Worm (Caenorhabditis elegans) whole organism, young adult: ENCODE results near the gene fbxa-72.

Experiments
- B0019.2 ChIP-seq: fragments of 200-800 bp; sonication (Bioruptor generic); conservative IDR thresholded peaks from 2 replicates; pipeline ENCODE4 v1.3.6; 2022; ENCODE audit warnings: missing genetic modification reagents, missing genetic modification characterization, missing compliant biosample characterization
- B0035.1 ChIP-seq: sonication (generic microtip); optimal IDR thresholded peaks from 2 replicates; lab custom pipeline; 2016; ENCODE audit warnings: missing genetic modification characterization, mild to moderate bottlenecking, missing compliant biosample characterization, missing genotype, missing genetic modification reagents
- C17E4.6 ChIP-seq: fragments of 200-800 bp; sonication (Bioruptor generic); IDR thresholded peaks from 2 replicates; pipeline ENCODE4 v1.3.6; 2022; ENCODE audit warnings: missing genetic modification reagents, missing genetic modification characterization, missing compliant biosample characterization
- D2030.7 ChIP-seq: fragments of 200-800 bp; sonication (Bioruptor generic); IDR thresholded peaks from 2 replicates; pipeline ENCODE4 v1.3.6; 2022; ENCODE audit warnings: missing genetic modification reagents, missing genetic modification characterization, missing compliant biosample characterization
- F10E7.11 ChIP-seq: sonication (generic microtip); optimal IDR thresholded peaks from 2 replicates; lab custom pipeline; 2017; ENCODE audit warnings: mild to moderate bottlenecking, missing genetic modification characterization, moderate library complexity, missing compliant biosample characterization
- F23B12.7 ChIP-seq: sonication (generic microtip); optimal IDR thresholded peaks from 2 replicates; lab custom pipeline; 2017; ENCODE audit warnings: missing genetic modification characterization, mild to moderate bottlenecking, missing compliant biosample characterization, antibody characterized with exemption, moderate library complexity; ENCODE audit not compliant: insufficient read depth
- F57C9.4 ChIP-seq: sonication (generic microtip); optimal IDR thresholded peaks from 2 replicates; lab custom pipeline; 2017; ENCODE audit warnings: mild to moderate bottlenecking, missing genetic modification characterization, missing compliant biosample characterization
- T26A5.8 ChIP-seq: sonication (generic microtip); optimal IDR thresholded peaks from 2 replicates; lab custom pipeline; 2016; ENCODE audit warnings: missing genetic modification characterization, missing compliant biosample characterization
- Y79H2A.3 ChIP-seq: fragments of 200-800 bp; sonication (Bioruptor generic); conservative IDR thresholded peaks from 2 replicates; pipeline ENCODE4 v1.3.6; 2022; ENCODE audit warnings: missing genetic modification reagents, missing genetic modification characterization, missing compliant biosample characterization
- Y95B8A.8 ChIP-seq: fragments of 200-800 bp; sonication (Bioruptor generic); IDR thresholded peaks from 2 replicates; pipeline ENCODE4 v1.3.6; 2022; ENCODE audit warnings: missing genetic modification reagents, missing genetic modification characterization, missing compliant biosample characterization
- ZK185.1 ChIP-seq: sonication (generic microtip); optimal IDR thresholded peaks from 2 replicates; lab custom pipeline; 2016; ENCODE audit warnings: mild to moderate bottlenecking, missing genetic modification characterization, missing compliant biosample characterization; ENCODE audit not compliant: poor library complexity, severe bottlenecking
- attf-6 ChIP-seq: fragments of 200-800 bp; sonication (Bioruptor generic); IDR thresholded peaks from 2 replicates; pipeline ENCODE4 v1.3.6; 2022; ENCODE audit warnings: missing genetic modification reagents, missing genetic modification characterization, missing compliant biosample characterization
- cebp-1 ChIP-seq, 2 experiments: fragments of 200-800 bp in 1 of 2; sonication (Bioruptor generic) in 1 of 2; sonication (generic microtip) in 1 of 2; IDR thresholded peaks in 1 of 2; optimal IDR thresholded peaks in 1 of 2; 2 replicates each; pipeline versions ENCODE4 v1.3.6 to Lab custom; 2017 to 2022; ENCODE audit warnings: missing compliant biosample characterization in 2 of 2, missing genetic modification characterization in 2 of 2, mild to moderate bottlenecking in 1 of 2, missing genetic modification reagents in 1 of 2, moderate library complexity in 1 of 2
- ceh-58 ChIP-seq: fragments of 200-800 bp; sonication (Bioruptor generic); IDR thresholded peaks from 2 replicates; pipeline ENCODE4 v1.3.6; 2022; ENCODE audit warnings: missing genetic modification characterization, missing compliant biosample characterization
- dox-1 ChIP-seq: fragments of 200-800 bp; sonication (Bioruptor generic); IDR thresholded peaks from 2 replicates; pipeline ENCODE4 v1.3.6; 2022; ENCODE audit warnings: missing genetic modification reagents, missing genetic modification characterization, missing compliant biosample characterization
- dpl-1 ChIP-seq: fragments of 150-350 bp; optimal IDR thresholded peaks from 2 replicates; lab custom pipeline; 2014; ENCODE audit warnings: missing biosample characterization, missing genetic modification reagents, missing genetic modification characterization
- egl-44 ChIP-seq: fragments of 200-800 bp; sonication (Bioruptor generic); IDR thresholded peaks from 2 replicates; pipeline ENCODE4 v1.3.6; 2022; ENCODE audit warnings: missing genetic modification reagents, missing genetic modification characterization, missing compliant biosample characterization
- ets-4 ChIP-seq: fragments of 200-800 bp; sonication (Bioruptor generic); optimal IDR thresholded peaks from 2 replicates; lab custom pipeline; 2018; ENCODE audit warnings: mild to moderate bottlenecking, missing genetic modification characterization, missing compliant biosample characterization
- gei-17 ChIP-seq: fragments of 200-800 bp; sonication (Bioruptor generic); optimal IDR thresholded peaks from 2 replicates; lab custom pipeline; 2018; ENCODE audit warnings: mild to moderate bottlenecking, missing genetic modification characterization, missing compliant biosample characterization
- hlh-12 ChIP-seq: sonication (generic microtip); optimal IDR thresholded peaks from 2 replicates; lab custom pipeline; 2016; ENCODE audit warnings: missing genetic modification characterization, missing compliant biosample characterization
- hmg-1.2 ChIP-seq: fragments of 200-800 bp; sonication (Bioruptor generic); IDR thresholded peaks from 2 replicates; pipeline ENCODE4 v1.3.6; 2022; ENCODE audit warnings: missing genetic modification reagents, missing genetic modification characterization, missing compliant biosample characterization
- hrde-1 ChIP-seq: sonication (generic microtip); optimal IDR thresholded peaks from 2 replicates; lab custom pipeline; 2016; ENCODE audit warnings: missing genetic modification characterization, mild to moderate bottlenecking, missing compliant biosample characterization, moderate library complexity, missing genotype, missing genetic modification reagents, borderline replicate concordance
- lag-1 ChIP-seq: fragments of 200-800 bp; sonication (Bioruptor generic); IDR thresholded peaks from 2 replicates; pipeline ENCODE4 v1.3.6; 2022; ENCODE audit warnings: missing genetic modification reagents, missing genetic modification characterization, missing compliant biosample characterization
- let-526 ChIP-seq: fragments of 200-800 bp; sonication (Bioruptor generic); IDR thresholded peaks from 2 replicates; pipeline ENCODE4 v1.3.6; 2022; ENCODE audit warnings: missing genetic modification reagents, missing genetic modification characterization, missing compliant biosample characterization
- madf-10 ChIP-seq: sonication (generic microtip); optimal IDR thresholded peaks from 2 replicates; lab custom pipeline; 2016; ENCODE audit warnings: mild to moderate bottlenecking, missing genetic modification characterization, missing compliant biosample characterization
- madf-6 ChIP-seq: fragments of 200-800 bp; sonication (Bioruptor generic); IDR thresholded peaks from 2 replicates; pipeline ENCODE4 v1.3.6; 2022; ENCODE audit warnings: missing genetic modification reagents, missing genetic modification characterization, missing compliant biosample characterization
- madf-8 ChIP-seq: fragments of 200-800 bp; sonication (Bioruptor generic); conservative IDR thresholded peaks from 2 replicates; pipeline ENCODE4 v1.3.6; 2022; ENCODE audit warnings: missing genetic modification reagents, missing genetic modification characterization, missing compliant biosample characterization
- mxl-1 ChIP-seq: sonication (generic microtip); optimal IDR thresholded peaks from 2 replicates; lab custom pipeline; 2016; ENCODE audit warnings: missing genetic modification characterization, missing compliant biosample characterization
- nhr-90 ChIP-seq: sonication (generic microtip); optimal IDR thresholded peaks from 2 replicates; lab custom pipeline; 2016; ENCODE audit warnings: missing genotype, mild to moderate bottlenecking, missing genetic modification characterization, missing compliant biosample characterization
- rcor-1 ChIP-seq: fragments of 200-800 bp; sonication (Bioruptor generic); IDR thresholded peaks from 2 replicates; pipeline ENCODE4 v1.3.6; 2022; ENCODE audit warnings: missing genetic modification reagents, missing genetic modification characterization, missing compliant biosample characterization
- rec-8 ChIP-seq, 2 experiments: sonication (generic microtip); optimal IDR thresholded peaks; 2 replicates each; lab custom pipeline; 2016; ENCODE audit warnings: mild to moderate bottlenecking in 2 of 2, missing genetic modification characterization in 2 of 2, missing genetic modification reagents in 2 of 2, missing genotype in 2 of 2, missing biosample characterization in 1 of 2, missing compliant biosample characterization in 1 of 2, moderate library complexity in 1 of 2
- sdz-38 ChIP-seq: sonication (generic microtip); optimal IDR thresholded peaks from 2 replicates; lab custom pipeline; 2016; ENCODE audit warnings: missing genotype, missing genetic modification characterization, missing compliant biosample characterization
- snpc-4 ChIP-seq, 5 experiments: fragments of 150-350 bp in 1 of 5; sonication (generic microtip) in 4 of 5; optimal IDR thresholded peaks; 2 replicates each; lab custom pipeline; 2014 to 2018; ENCODE audit warnings: missing genetic modification characterization in 5 of 5, missing biosample characterization in 3 of 5, antibody characterized with exemption in 2 of 5, mild to moderate bottlenecking in 2 of 5, missing compliant biosample characterization in 2 of 5, missing genotype in 2 of 5, moderate library complexity in 2 of 5, missing genetic modification reagents in 1 of 5
- somi-1 ChIP-seq: fragments of 200-800 bp; sonication (Bioruptor generic); optimal IDR thresholded peaks from 2 replicates; lab custom pipeline; 2018; ENCODE audit warnings: mild to moderate bottlenecking, missing genetic modification characterization, missing compliant biosample characterization
- unc-130 ChIP-seq: sonication (generic microtip); optimal IDR thresholded peaks from 2 replicates; lab custom pipeline; 2016; ENCODE audit warnings: missing genetic modification reagents, missing genetic modification characterization, missing compliant biosample characterization
- xnd-1 ChIP-seq: sonication (generic microtip); optimal IDR thresholded peaks from 2 replicates; lab custom pipeline; 2016; ENCODE audit warnings: missing genotype, missing genetic modification reagents, missing genetic modification characterization, missing compliant biosample characterization
- zim-3 ChIP-seq: sonication (generic microtip); optimal IDR thresholded peaks from 2 replicates; lab custom pipeline; 2017; ENCODE audit warnings: mild to moderate bottlenecking, missing genetic modification characterization, moderate library complexity, missing compliant biosample characterization
- ztf-18 ChIP-seq: sonication (generic microtip); optimal IDR thresholded peaks from 2 replicates; lab custom pipeline; 2016; ENCODE audit warnings: missing genotype, mild to moderate bottlenecking, missing genetic modification characterization, missing compliant biosample characterization
- ztf-22 ChIP-seq: fragments of 200-800 bp; sonication (Bioruptor generic); optimal IDR thresholded peaks from 2 replicates; lab custom pipeline; 2018; ENCODE audit warnings: mild to moderate bottlenecking, missing genetic modification characterization, moderate library complexity, missing compliant biosample characterization
- ztf-6 ChIP-seq: fragments of 200-800 bp; sonication (Bioruptor generic); IDR thresholded peaks from 2 replicates; pipeline ENCODE4 v1.3.6; 2022; ENCODE audit warnings: missing genetic modification reagents, missing genetic modification characterization, missing compliant biosample characterization

fbxa-72 gene

DNA sequence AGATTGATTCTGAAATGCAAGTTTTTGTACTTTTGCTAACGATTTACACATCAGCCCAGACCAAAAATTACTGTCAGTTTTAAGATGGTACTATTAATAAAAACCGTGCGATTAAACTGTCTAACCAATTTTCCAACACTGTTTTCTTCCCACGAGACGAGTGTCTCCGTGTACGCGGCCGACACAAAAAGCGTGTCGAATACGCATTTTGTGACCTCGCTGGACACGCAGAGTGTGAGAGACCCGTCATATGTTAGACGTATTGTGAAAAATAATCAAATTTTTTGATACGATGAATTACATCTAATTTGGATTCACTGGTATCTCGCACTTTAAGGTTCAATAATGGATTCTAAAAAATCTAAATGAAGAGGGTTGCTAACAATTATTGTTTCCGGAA lies 40.9 kb downstream of the fbxa-72 start (continued):
- TF ChIP-seq cebp-1 (GFP tag; IDR thresholded peaks at IDR 0.05; lab: Robert Waterston, UW) (peak; percentile 36; the same call in 1 of the 2 replicates), cebp-1 (tag; optimal IDR thresholded peaks at IDR 0.05; lab: Kevin White, UChicago) (peak; percentile 45), dox-1 (GFP tag; lab: Robert Waterston, UW) (peak; percentile 63)

DNA sequence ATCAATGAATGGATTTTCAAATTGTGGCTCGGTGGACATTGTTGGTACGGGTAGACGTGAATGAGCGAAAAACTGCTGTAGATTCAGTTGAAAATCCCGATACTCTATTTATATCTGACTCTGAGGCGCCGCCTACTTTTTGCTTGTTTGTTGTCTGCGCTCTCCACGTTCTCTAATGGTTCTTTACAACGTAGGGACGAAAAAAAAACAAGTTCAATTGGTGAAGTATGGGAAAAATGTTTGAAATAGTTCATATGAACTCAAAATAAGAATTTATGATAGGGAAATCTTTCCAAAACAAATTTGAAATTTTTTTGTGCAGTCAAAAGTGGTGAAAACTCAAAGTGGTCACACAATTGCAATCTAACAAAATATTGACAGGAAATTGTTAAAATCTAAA lies 41.7 kb downstream of the fbxa-72 start, which contains the start of gene F48G7.10:
TSS of gene F48G7.10 (minus strand) at position 101 of the 400 bp plus-strand sequence.
- TF ChIP-seq F23B12.7 (tag; lab: Kevin White, UChicago) (no peak), ztf-6 (GFP tag; lab: Robert Waterston, UW) (no peak), dpl-1 (GFP tag; lab: Kevin White, UChicago) (no peak), let-526 (GFP tag; lab: Robert Waterston, UW) (no peak), Y95B8A.8 (no peak), ztf-18 (no peak), gei-17 (no peak), F10E7.11 (tag; lab: Kevin White, UChicago) (no peak), B0035.1 (no peak), somi-1 (no peak)

- TF ChIP-seq C17E4.6 (GFP tag; lab: Robert Waterston, UW): no peak
- TF ChIP-seq madf-6 (GFP tag; lab: Robert Waterston, UW): no peak
- no peak for TF ChIP-seq rcor-1
- TF ChIP-seq nhr-90 (tag; lab: Kevin White, UChicago): no peak
- TF ChIP-seq xnd-1: no peak
- TF ChIP-seq snpc-4 (GFP tag; optimal IDR thresholded peaks at IDR 0.05; lab: Kevin White, UChicago): no peak
- TF ChIP-seq snpc-4 (tag; optimal IDR thresholded peaks at IDR 0.05; lab: Kevin White, UChicago): no peak
- no peak for TF ChIP-seq hlh-12 (tag; lab: Kevin White, UChicago)
- no peak for TF ChIP-seq F10E7.11 (tag; lab: Kevin White, UChicago)
- no peak for TF ChIP-seq B0019.2
- TF ChIP-seq unc-130 (GFP tag; lab: Kevin White, UChicago): no peak
- no peak for TF ChIP-seq D2030.7 (GFP tag; lab: Robert Waterston, UW)
- no peak for TF ChIP-seq ets-4
- TF ChIP-seq dpl-1 (GFP tag; lab: Kevin White, UChicago): no peak
- TF ChIP-seq ceh-58: no peak
- TF ChIP-seq cebp-1 (GFP tag; IDR thresholded peaks at IDR 0.05; lab: Robert Waterston, UW): no peak
- no peak for TF ChIP-seq cebp-1 (tag; optimal IDR thresholded peaks at IDR 0.05; lab: Kevin White, UChicago)
These were observed 44.7 kb downstream of the fbxa-72 start for ce11 chrV:631832-632231.

- no peak for TF ChIP-seq ZK185.1 (tag; lab: Kevin White, UChicago)
- TF ChIP-seq B0019.2: no peak
- TF ChIP-seq sdz-38 (tag; lab: Kevin White, UChicago): no peak
- no peak for TF ChIP-seq hrde-1 (tag; lab: Kevin White, UChicago)
- TF ChIP-seq attf-6 (GFP tag; lab: Robert Waterston, UW): no peak
- no peak for TF ChIP-seq F57C9.4
- TF ChIP-seq mxl-1 (tag; lab: Kevin White, UChicago): no peak
- TF ChIP-seq rec-8 (tag; optimal IDR thresholded peaks at IDR 0.05; lab: Kevin White, UChicago): no peak
- no peak for TF ChIP-seq ztf-22 (GFP tag; lab: Kevin White, UChicago)
- TF ChIP-seq madf-8 (GFP tag; lab: Robert Waterston, UW): no peak
- no peak for TF ChIP-seq lag-1 (GFP tag; lab: Robert Waterston, UW)
- TF ChIP-seq madf-10 (tag; lab: Kevin White, UChicago): no peak
- no peak for TF ChIP-seq zim-3 (tag; lab: Kevin White, UChicago)
- TF ChIP-seq egl-44 (GFP tag; lab: Robert Waterston, UW): no peak
- no peak for TF ChIP-seq T26A5.8 (tag; lab: Kevin White, UChicago)
- TF ChIP-seq Y79H2A.3: no peak
- no peak for TF ChIP-seq somi-1
- TF ChIP-seq hmg-1.2: no peak
These were observed 48.0 kb downstream of the fbxa-72 start, which contains the start of gene F48G7.9 for ce11 chrV:628527-628926. F48G7.9 (minus strand) TSS chrV:628627.
